Fruit fly (Drosophila melanogaster) whole organism, prepupa: ENCODE results near the gene Rsph9.

Source experiments
- Blimp-1 ChIP-seq: fragments of 200-800 bp; sonication (Bioruptor generic); optimal IDR thresholded peaks from 3 replicates; lab custom pipeline; 2017; ENCODE audit warnings: missing biosample characterization, missing genetic modification characterization, mild to moderate bottlenecking, moderate library complexity, missing genetic modification reagents
- CG10631 ChIP-seq: fragments of 200-800 bp; sonication (Bioruptor generic); optimal IDR thresholded peaks from 2 replicates; lab custom pipeline; 2016; ENCODE audit warnings: missing biosample characterization, missing genetic modification characterization
- CG11902 ChIP-seq: fragments of 200-800 bp; sonication (Bioruptor generic); optimal IDR thresholded peaks from 3 replicates; lab custom pipeline; 2016; ENCODE audit warnings: missing biosample characterization, missing genetic modification characterization
- CG15336 ChIP-seq: fragments of 200-800 bp; sonication (Bioruptor generic); IDR thresholded peaks from 2 replicates; pipeline ENCODE4 v1.3.6; 2022; ENCODE audit warnings: missing biosample characterization, missing genetic modification characterization
- CG1621 ChIP-seq: fragments of 200-800 bp; sonication (Bioruptor generic); optimal IDR thresholded peaks from 3 replicates; lab custom pipeline; 2018; ENCODE audit warnings: missing biosample characterization, mild to moderate bottlenecking, missing genetic modification characterization
- CG3032 ChIP-seq: fragments of 200-800 bp; optimal IDR thresholded peaks from 2 replicates; lab custom pipeline; 2019; ENCODE audit warnings: missing biosample characterization, mild to moderate bottlenecking, missing genetic modification characterization, moderate library complexity
- CG31627 ChIP-seq: fragments of 200-800 bp; sonication (Bioruptor generic); optimal IDR thresholded peaks from 3 replicates; lab custom pipeline; 2016; ENCODE audit warnings: missing biosample characterization, missing genetic modification characterization
- CG32006 ChIP-seq: fragments of 200-800 bp; sonication (Bioruptor generic); optimal IDR thresholded peaks from 3 replicates; lab custom pipeline; 2017; ENCODE audit warnings: missing biosample characterization, mild to moderate bottlenecking, missing genetic modification characterization
- CG34406 ChIP-seq: fragments of 200-800 bp; sonication (Bioruptor generic); optimal IDR thresholded peaks from 3 replicates; lab custom pipeline; 2016; ENCODE audit warnings: missing biosample characterization, missing genetic modification characterization
- CG3919 ChIP-seq: fragments of 200-800 bp; sonication (Bioruptor generic); optimal IDR thresholded peaks from 3 replicates; lab custom pipeline; 2016; ENCODE audit warnings: missing biosample characterization, missing genetic modification characterization
- CG4318 ChIP-seq: fragments of 200-800 bp; sonication (Bioruptor generic); optimal IDR thresholded peaks from 3 replicates; lab custom pipeline; 2017; ENCODE audit warnings: missing biosample characterization, mild to moderate bottlenecking, missing genetic modification characterization
- CG6163 ChIP-seq: fragments of 200-800 bp; sonication (Bioruptor generic); IDR thresholded peaks from 3 replicates; pipeline ENCODE4 v1.3.6; 2022; ENCODE audit warnings: missing biosample characterization, missing genetic modification characterization
- CG6276 ChIP-seq: fragments of 200-800 bp; sonication (Bioruptor generic); optimal IDR thresholded peaks from 2 replicates; lab custom pipeline; 2017; ENCODE audit warnings: missing biosample characterization, mild to moderate bottlenecking, missing genetic modification characterization
- CG6792 ChIP-seq: fragments of 200-800 bp; sonication (Bioruptor generic); optimal IDR thresholded peaks from 3 replicates; lab custom pipeline; 2016; ENCODE audit warnings: missing biosample characterization, missing genetic modification characterization
- CG6808 ChIP-seq: fragments of 200-800 bp; sonication (Bioruptor generic); optimal IDR thresholded peaks from 3 replicates; lab custom pipeline; 2017; ENCODE audit warnings: missing biosample characterization, missing genetic modification characterization, mild to moderate bottlenecking, moderate library complexity, missing genetic modification reagents
- CG6854 ChIP-seq: fragments of 200-800 bp; sonication (Bioruptor generic); optimal IDR thresholded peaks from 2 replicates; lab custom pipeline; 2017; ENCODE audit warnings: missing biosample characterization, mild to moderate bottlenecking, missing genetic modification characterization
- CG8119 ChIP-seq: fragments of 200-800 bp; sonication (Bioruptor generic); IDR thresholded peaks from 3 replicates; pipeline ENCODE4 v1.3.6; 2022; ENCODE audit warnings: missing biosample characterization, missing genetic modification characterization
- CG8632 ChIP-seq: fragments of 200-800 bp; sonication (Bioruptor generic); optimal IDR thresholded peaks from 3 replicates; lab custom pipeline; 2016; ENCODE audit warnings: missing biosample characterization, missing genetic modification characterization
- CG9139 ChIP-seq: fragments of 200-800 bp; sonication (Bioruptor generic); optimal IDR thresholded peaks from 3 replicates; lab custom pipeline; 2017; ENCODE audit warnings: missing biosample characterization, mild to moderate bottlenecking, missing genetic modification characterization
- Eip75B ChIP-seq: fragments of 200-800 bp; sonication (Bioruptor generic); optimal IDR thresholded peaks from 3 replicates; lab custom pipeline; 2016; ENCODE audit warnings: missing biosample characterization, missing genetic modification characterization
- Eip78C ChIP-seq: fragments of 200-800 bp; sonication (Bioruptor generic); peaks from one replicate; lab custom pipeline; 2016; ENCODE audit warnings: missing biosample characterization, missing genetic modification characterization
- Ets21C ChIP-seq: fragments of 200-800 bp; sonication (Bioruptor generic); optimal IDR thresholded peaks from 3 replicates; lab custom pipeline; 2016; ENCODE audit warnings: missing biosample characterization, missing genetic modification characterization
- Gug ChIP-seq: fragments of 200-800 bp; sonication (Bioruptor generic); IDR thresholded peaks from 2 replicates; pipeline ENCODE4 v1.3.6; 2022; ENCODE audit warnings: missing biosample characterization, missing genetic modification characterization
- Hr38 ChIP-seq: sonication (Bioruptor generic); optimal IDR thresholded peaks from 2 replicates; lab custom pipeline; 2016; ENCODE audit warnings: missing biosample characterization, missing genetic modification characterization
- Hr39 ChIP-seq: fragments of 200-800 bp; sonication (Bioruptor generic); optimal IDR thresholded peaks from 2 replicates; lab custom pipeline; 2016; ENCODE audit warnings: missing biosample characterization, missing genetic modification characterization
- Met ChIP-seq: fragments of 200-800 bp; sonication (Bioruptor generic); optimal IDR thresholded peaks from 3 replicates; lab custom pipeline; 2016; ENCODE audit warnings: missing biosample characterization, missing genetic modification characterization
- OdsH ChIP-seq: fragments of 200-800 bp; sonication (Bioruptor generic); optimal IDR thresholded peaks from 3 replicates; lab custom pipeline; 2016; ENCODE audit warnings: missing biosample characterization, missing genetic modification characterization
- Smox ChIP-seq: fragments of 200-800 bp; sonication (Bioruptor generic); optimal IDR thresholded peaks from 3 replicates; lab custom pipeline; 2016; ENCODE audit warnings: missing biosample characterization, missing genetic modification characterization
- Sox15 ChIP-seq: fragments of 200-800 bp; sonication (Bioruptor generic); optimal IDR thresholded peaks from 3 replicates; lab custom pipeline; 2016; ENCODE audit warnings: missing biosample characterization, missing genetic modification characterization
- dsx ChIP-seq: fragments of 200-800 bp; optimal IDR thresholded peaks from 3 replicates; lab custom pipeline; 2019; ENCODE audit warnings: missing biosample characterization, mild to moderate bottlenecking, missing genetic modification characterization, moderate library complexity; ENCODE audit not compliant: poor library complexity, severe bottlenecking
- eg ChIP-seq: fragments of 200-800 bp; sonication (Bioruptor generic); IDR thresholded peaks from 3 replicates; pipeline ENCODE4 v1.3.6; 2022; ENCODE audit warnings: missing biosample characterization, missing genetic modification characterization
- fd59A ChIP-seq: fragments of 200-800 bp; sonication (Bioruptor generic); optimal IDR thresholded peaks from 2 replicates; lab custom pipeline; 2017; ENCODE audit warnings: missing biosample characterization, mild to moderate bottlenecking, missing genetic modification characterization, missing genetic modification reagents
- fd85E ChIP-seq: fragments of 200-800 bp; sonication (Bioruptor generic); optimal IDR thresholded peaks from 3 replicates; lab custom pipeline; 2016; ENCODE audit warnings: missing biosample characterization, missing genetic modification characterization
- fkh ChIP-seq: fragments of 200-800 bp; sonication (Bioruptor generic); optimal IDR thresholded peaks from 3 replicates; lab custom pipeline; 2017; ENCODE audit warnings: missing biosample characterization, mild to moderate bottlenecking, missing genetic modification characterization, moderate library complexity
- net ChIP-seq: fragments of 200-800 bp; sonication (Bioruptor generic); optimal IDR thresholded peaks from 3 replicates; lab custom pipeline; 2016; ENCODE audit warnings: missing biosample characterization, missing genetic modification characterization
- salr ChIP-seq, 2 experiments: fragments of 200-800 bp; sonication (Bioruptor generic); optimal IDR thresholded peaks; 3 replicates each; lab custom pipeline; 2016 to 2018; ENCODE audit warnings: missing biosample characterization in 2 of 2, missing genetic modification characterization in 2 of 2, mild to moderate bottlenecking in 1 of 2
- spab ChIP-seq: fragments of 200-800 bp; sonication (Bioruptor generic); optimal IDR thresholded peaks from 2 replicates; lab custom pipeline; 2017; ENCODE audit warnings: missing biosample characterization, mild to moderate bottlenecking, missing genetic modification characterization, missing genetic modification reagents
- ss ChIP-seq, 2 experiments: fragments of 200-800 bp; sonication (Bioruptor generic); optimal IDR thresholded peaks; 2 replicates in 1 of 2; 3 replicates in 1 of 2; lab custom pipeline; 2017 to 2018; ENCODE audit warnings: mild to moderate bottlenecking in 2 of 2, missing biosample characterization in 2 of 2, missing genetic modification characterization in 2 of 2, moderate library complexity in 1 of 2
- svp ChIP-seq: fragments of 200-800 bp; sonication (Bioruptor generic); peaks from one replicate; lab custom pipeline; 2016; ENCODE audit warnings: missing biosample characterization, missing genetic modification characterization

Rsph9 gene

dm6 chr2L:17412533-17412932 lies at the start of gene Rsph9:
Gene Rsph9 (minus strand): TSS chr2L:17412633.
- TF ChIP-seq CG1621 (tag; lab: Kevin White, UChicago) (no peak), eg (GFP tag; lab: Robert Waterston, UW) (no peak), Met (no peak), CG34406 (no peak), CG15336 (GFP tag; lab: Robert Waterston, UW) (no peak), Smox (GFP tag; lab: Kevin White, UChicago) (no peak), Eip78C (no peak), CG6792 (GFP tag; lab: Kevin White, UChicago) (no peak), CG31627 (GFP tag; lab: Kevin White, UChicago) (no peak), CG6276 (no peak), salr (GFP tag; optimal IDR thresholded peaks at IDR 0.05; lab: Kevin White, UChicago) (no peak), CG10631 (GFP tag; lab: Kevin White, UChicago) (no peak), Eip75B (no peak), CG4318 (GFP tag; lab: Kevin White, UChicago) (no peak), CG8632 (GFP tag; lab: Kevin White, UChicago) (no peak)

- TF ChIP-seq ss (GFP tag; optimal IDR thresholded peaks at IDR 0.05; lab: Kevin White, UChicago) (no peak), Eip78C (peak; percentile 23)
These were observed 45.5 kb upstream of the Rsph9 start, which contains the start of gene CG18563 for dm6 chr2L:17457944-17458343. Gene CG18563 (minus strand): TSS chr2L:17458044.

- TF ChIP-seq spab: no peak
- TF ChIP-seq Eip78C: peak; percentile 40
These were observed 43.4 kb upstream of the Rsph9 start, which contains the start of gene SPH93 for dm6 chr2L:17455823-17456222. Gene SPH93 (minus strand): TSS chr2L:17455923.

- TF ChIP-seq Eip78C: peak; percentile 22
- no peak for TF ChIP-seq Hr39 (GFP tag; lab: Kevin White, UChicago)
These were observed 40.2 kb upstream of the Rsph9 start, which contains the start of gene CG5050 for dm6 chr2L:17452624-17453023. Gene CG5050 (plus strand): TSS chr2L:17452924.

- TF ChIP-seq CG11902 (no peak), svp (GFP tag; lab: Kevin White, UChicago) (peak; percentile 62), Blimp-1 (GFP tag; lab: Kevin White, UChicago) (no peak), CG32006 (GFP tag; lab: Kevin White, UChicago) (no peak), CG3919 (no peak), fkh (no peak)
These were observed 39.7 kb upstream of the Rsph9 start for dm6 chr2L:17452084-17452483.

- TF ChIP-seq CG34406: peak; percentile 86
- TF ChIP-seq Eip78C: peak; percentile 96
- TF ChIP-seq Ets21C (GFP tag; lab: Kevin White, UChicago): peak; percentile 59
- TF ChIP-seq CG6163 (GFP tag; lab: Robert Waterston, UW): no peak; the same call in 2 of the 3 replicates
- TF ChIP-seq fd85E (GFP tag; lab: Kevin White, UChicago): peak; percentile 28
- peak; percentile 72 for TF ChIP-seq Hr39 (GFP tag; lab: Kevin White, UChicago)
- TF ChIP-seq Hr38: no peak
- TF ChIP-seq dsx (GFP tag; lab: Kevin White, UChicago): no peak
- TF ChIP-seq CG6792 (GFP tag; lab: Kevin White, UChicago): peak; percentile 77
- TF ChIP-seq net (GFP tag; lab: Kevin White, UChicago): peak; percentile 81
- peak; percentile 70 for TF ChIP-seq CG31627 (GFP tag; lab: Kevin White, UChicago)
- peak; percentile 78 for TF ChIP-seq CG3919
- TF ChIP-seq CG1621 (tag; lab: Kevin White, UChicago): peak; percentile 35
- TF ChIP-seq OdsH: peak; percentile 83
- TF ChIP-seq Sox15 (GFP tag; lab: Kevin White, UChicago): peak; percentile 53
- peak; percentile 47 for TF ChIP-seq CG4318 (GFP tag; lab: Kevin White, UChicago)
- TF ChIP-seq fd59A (GFP tag; lab: Kevin White, UChicago): peak; percentile 58
- peak; percentile 61 for TF ChIP-seq CG6808
- peak; percentile 18 for TF ChIP-seq CG11902
- TF ChIP-seq CG3032 (tag; lab: Kevin White, UChicago): peak; percentile 63
- no peak for TF ChIP-seq Gug (GFP tag; lab: Robert Waterston, UW)
- TF ChIP-seq CG8119 (GFP tag; lab: Robert Waterston, UW): peak; percentile 63; the same call in 2 of the 3 replicates
- peak; percentile 23 for TF ChIP-seq CG6854 (GFP tag; lab: Kevin White, UChicago)
- TF ChIP-seq CG9139 (GFP tag; lab: Kevin White, UChicago): no peak
- peak; percentile 10 for TF ChIP-seq fkh
These were observed 38.3 kb upstream of the Rsph9 start for dm6 chr2L:17450505-17451415.
